Fruit fly (Drosophila melanogaster): ENCODE measurements around the gene CG11583.

Gene CG11583

dm6 chr3L:4292120-4292697 is 9.6 kb upstream of the CG11583 start, which contains the start of the genes CG15012 and Fdx2 (continued):
- TF ChIP-seq yki (optimal IDR thresholded peaks at IDR 0.05): no peak
- TF ChIP-seq D19B (GFP tag; optimal IDR thresholded peaks at IDR 0.05): no peak
- TF ChIP-seq tna (GFP tag; IDR thresholded peaks at IDR 0.05; ENCODE audit: partially characterized antibody): no peak
- no peak for TF ChIP-seq cad (GFP tag; optimal IDR thresholded peaks at IDR 0.05)
- TF ChIP-seq CG7928 (GFP tag; optimal IDR thresholded peaks at IDR 0.05): peak; percentile 76
- TF ChIP-seq CG8388 (GFP tag; optimal IDR thresholded peaks at IDR 0.05): no peak
- TF ChIP-seq E2f2 (GFP tag; IDR thresholded peaks at IDR 0.05): peak; percentile 54
- TF ChIP-seq Asciz (GFP tag; optimal IDR thresholded peaks at IDR 0.05): no peak
- no peak for TF ChIP-seq aop (GFP tag; IDR thresholded peaks at IDR 0.05)
- no peak for TF ChIP-seq esg (GFP tag; conservative IDR thresholded peaks at IDR 0.05)
- TF ChIP-seq CG17359 (tag; optimal IDR thresholded peaks at IDR 0.05): no peak
- no peak for TF ChIP-seq da (GFP tag; optimal IDR thresholded peaks at IDR 0.05)
- peak; percentile 12 for TF ChIP-seq nerfin-1 (tag; optimal IDR thresholded peaks at IDR 0.05)
- peak; percentile 27 for TF ChIP-seq sug (tag; optimal IDR thresholded peaks at IDR 0.05)
- TF ChIP-seq Sox102F (GFP tag; optimal IDR thresholded peaks at IDR 0.05): no peak
- TF ChIP-seq ssp (GFP tag; IDR thresholded peaks at IDR 0.05): peak; percentile 92
- peak; percentile 46 for TF ChIP-seq BEAF-32 (GFP tag; optimal IDR thresholded peaks at IDR 0.05)
- peak; percentile 61; the same call in 2 of the 3 replicates for TF ChIP-seq knrl (GFP tag; IDR thresholded peaks at IDR 0.05; ENCODE audit: partially characterized antibody)
- no peak for TF ChIP-seq Dbx (GFP tag; IDR thresholded peaks at IDR 0.05)
- no peak for TF ChIP-seq pros (GFP tag; optimal IDR thresholded peaks at IDR 0.05)
- no peak for TF ChIP-seq NK7.1 (GFP tag; optimal IDR thresholded peaks at IDR 0.05)
- no peak for TF ChIP-seq schlank (tag; optimal IDR thresholded peaks at IDR 0.05)
- peak; percentile 52 for TF ChIP-seq CG4424 (GFP tag; optimal IDR thresholded peaks at IDR 0.05)
- TF ChIP-seq ac (GFP tag; optimal IDR thresholded peaks at IDR 0.05): no peak
- TF ChIP-seq CG12104 (GFP tag; optimal IDR thresholded peaks at IDR 0.05): peak; percentile 10
- TF ChIP-seq CG3065 (GFP tag; optimal IDR thresholded peaks at IDR 0.05): no peak
- TF ChIP-seq CG6689 (GFP tag; IDR thresholded peaks at IDR 0.05): no peak
- no peak for TF ChIP-seq Bgb (GFP tag; IDR thresholded peaks at IDR 0.05; ENCODE audit: partially characterized antibody)
- TF ChIP-seq dmrt99B (tag; optimal IDR thresholded peaks at IDR 0.05): no peak
- no peak for TF ChIP-seq Hmx (GFP tag; optimal IDR thresholded peaks at IDR 0.05)
- no peak for TF ChIP-seq CG6791 (GFP tag; IDR thresholded peaks at IDR 0.05; ENCODE audit: partially characterized antibody)
- TF ChIP-seq gro (GFP tag; optimal IDR thresholded peaks at IDR 0.05): peak; percentile 46
- no peak for TF ChIP-seq gcm (GFP tag; optimal IDR thresholded peaks at IDR 0.05)
- no peak for TF ChIP-seq Oaz (GFP tag; IDR thresholded peaks at IDR 0.05)
- TF ChIP-seq unc-4 (GFP tag; IDR thresholded peaks at IDR 0.05; ENCODE audit: partially characterized antibody): peak; percentile 29; the same call in 1 of the 2 replicates
- TF ChIP-seq kah (GFP tag; optimal IDR thresholded peaks at IDR 0.05): no peak
- peak; percentile 32 for TF ChIP-seq CG9609 (GFP tag; optimal IDR thresholded peaks at IDR 0.05)
- no peak for TF ChIP-seq CG32772 (GFP tag; IDR thresholded peaks at IDR 0.05)
- no peak for TF ChIP-seq fd3F (GFP tag; optimal IDR thresholded peaks at IDR 0.05)
- no peak for TF ChIP-seq NfI (GFP tag; optimal IDR thresholded peaks at IDR 0.05)
- no peak for TF ChIP-seq CG33557 (GFP tag; optimal IDR thresholded peaks at IDR 0.05)
- TF ChIP-seq dmrt11E (tag; optimal IDR thresholded peaks at IDR 0.05): no peak
- TF ChIP-seq bab2 (GFP tag; optimal IDR thresholded peaks at IDR 0.05): peak; percentile 53
- TF ChIP-seq CG1792 (GFP tag; optimal IDR thresholded peaks at IDR 0.05): no peak
- no peak for TF ChIP-seq pfk (GFP tag; optimal IDR thresholded peaks at IDR 0.05)
- no peak for TF ChIP-seq croc (GFP tag; conservative IDR thresholded peaks at IDR 0.05)
- TF ChIP-seq CG12744 (GFP tag; optimal IDR thresholded peaks at IDR 0.05): no peak
- no peak for TF ChIP-seq sob (GFP tag; IDR thresholded peaks at IDR 0.05)
- TF ChIP-seq CG12942 (GFP tag; optimal IDR thresholded peaks at IDR 0.05): no peak
- peak; percentile 71 for TF ChIP-seq Ets97D (GFP tag; optimal IDR thresholded peaks at IDR 0.05)
- no peak for TF ChIP-seq sim (GFP tag; IDR thresholded peaks at IDR 0.05)
